Worm (Caenorhabditis elegans) whole organism, L4 larva: ENCODE measurements around the gene lact-8.

Experiments
- ama-1 ChIP-seq: fragments of 150-350 bp; optimal IDR thresholded peaks from 2 replicates; lab custom pipeline; 2014; ENCODE audit warnings: inconsistent platforms, mixed read lengths
- ceh-82 ChIP-seq: sonication (generic microtip); optimal IDR thresholded peaks from 2 replicates; lab custom pipeline; 2017; ENCODE audit warnings: missing biosample characterization, missing genetic modification characterization
- lin-15B ChIP-seq: fragments of 150-350 bp; sonication (generic microtip); optimal IDR thresholded peaks from 3 replicates; lab custom pipeline; 2014; ENCODE audit warnings: missing biosample characterization, missing genetic modification characterization
- nhr-76 ChIP-seq: fragments of 150-350 bp; optimal IDR thresholded peaks from 2 replicates; lab custom pipeline; 2014; ENCODE audit warnings: missing biosample characterization, missing genetic modification characterization
- pqm-1 ChIP-seq: sonication (generic microtip); optimal IDR thresholded peaks from 2 replicates; lab custom pipeline; 2017; ENCODE audit warnings: missing biosample characterization, missing genetic modification characterization
- rbr-2 ChIP-seq: sonication (generic microtip); optimal IDR thresholded peaks from 2 replicates; lab custom pipeline; 2016; ENCODE audit warnings: missing genotype, missing genetic modification characterization, missing compliant biosample characterization
- tra-1 ChIP-seq: fragments of 200-800 bp; sonication (Bioruptor generic); IDR thresholded peaks from 2 replicates; pipeline ENCODE4 v1.3.6; 2022; ENCODE audit warnings: missing genetic modification reagents, missing genetic modification characterization, missing compliant biosample characterization
- unc-62 ChIP-seq, 3 experiments: fragments of 150-350 bp in 1 of 3; sonication (generic microtip); optimal IDR thresholded peaks in 2 of 3; peaks in 1 of 3; 1 replicate in 1 of 3; 2 replicates in 2 of 3; lab custom pipeline; 2014 to 2017; ENCODE audit warnings: missing biosample characterization in 3 of 3, missing genetic modification characterization in 3 of 3, missing genetic modification reagents in 3 of 3, missing genotype in 1 of 3

DNA sequence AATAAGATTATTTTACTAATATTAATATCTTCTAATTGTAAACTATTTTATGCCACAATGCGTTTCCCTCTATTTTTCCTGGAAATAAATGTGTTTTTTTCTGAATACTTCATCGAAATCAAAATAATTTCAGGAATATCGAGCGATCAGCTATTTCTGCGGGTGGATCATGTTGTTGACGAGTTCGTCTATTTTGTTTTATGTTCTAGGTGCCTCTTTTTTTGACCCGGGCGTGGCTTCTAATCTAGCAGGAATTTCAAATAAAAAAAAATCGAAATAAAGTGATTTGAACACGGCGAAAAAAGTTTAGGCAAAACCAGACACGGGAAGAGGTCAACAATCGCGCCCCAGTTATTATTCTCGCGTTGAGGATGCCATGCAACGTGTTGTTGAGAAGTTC is 41.5 kb downstream of the lact-8 start, which contains the start of gene T04C12.33:
- TF ChIP-seq ceh-82 (tag; lab: Kevin White, UChicago) (no peak), nhr-76 (tag; lab: Kevin White, UChicago) (no peak), tra-1 (GFP tag; lab: Robert Waterston, UW) (no peak), ama-1 (no peak), unc-62 (GFP tag; optimal IDR thresholded peaks at IDR 0.05 in 1 of 2; lab: Kevin White, UChicago) (no peak), unc-62 (tag; optimal IDR thresholded peaks at IDR 0.05; lab: Kevin White, UChicago) (no peak), rbr-2 (tag; lab: Kevin White, UChicago) (no peak), pqm-1 (tag; lab: Kevin White, UChicago) (no peak), lin-15B (tag; lab: Kevin White, UChicago) (no peak)
